Fruit fly (Drosophila melanogaster) whole organism, embryonic: ENCODE measurements around the gene fiz.

ENCODE experiments used
- ATbp ChIP-seq: fragments of 200-800 bp; sonication (Bioruptor generic); optimal IDR thresholded peaks from 2 replicates; lab custom pipeline; 2017; ENCODE audit warnings: missing biosample characterization, mild to moderate bottlenecking, missing genetic modification characterization, missing genetic modification reagents
- CG11504 ChIP-seq: fragments of 200-800 bp; sonication (Bioruptor generic); optimal IDR thresholded peaks from 3 replicates; lab custom pipeline; 2019; ENCODE audit warnings: missing biosample characterization, mild to moderate bottlenecking, missing genetic modification characterization, moderate library complexity
- CG12942 ChIP-seq: fragments of 200-800 bp; sonication (Bioruptor generic); optimal IDR thresholded peaks from 3 replicates; lab custom pipeline; 2016; ENCODE audit warnings: missing biosample characterization, missing genetic modification characterization
- CG13123 ChIP-seq: fragments of 200-800 bp; sonication (Bioruptor generic); optimal IDR thresholded peaks from 2 replicates; lab custom pipeline; 2016; ENCODE audit warnings: missing biosample characterization, missing genetic modification characterization
- CG13296 ChIP-seq: fragments of 200-800 bp; sonication (Bioruptor generic); optimal IDR thresholded peaks from 3 replicates; lab custom pipeline; 2018; ENCODE audit warnings: missing biosample characterization, mild to moderate bottlenecking, missing genetic modification characterization
- CG15269 ChIP-seq: fragments of 200-800 bp; sonication (Bioruptor generic); optimal IDR thresholded peaks from 2 replicates; lab custom pipeline; 2018; ENCODE audit warnings: missing biosample characterization, mild to moderate bottlenecking, missing genetic modification characterization, moderate library complexity
- CG15514 ChIP-seq: fragments of 200-800 bp; sonication (Bioruptor generic); optimal IDR thresholded peaks from 3 replicates; lab custom pipeline; 2017; ENCODE audit warnings: missing biosample characterization, missing genetic modification characterization, mild to moderate bottlenecking, moderate library complexity, missing genetic modification reagents
- CG1603 ChIP-seq: fragments of 200-800 bp; sonication (Bioruptor generic); optimal IDR thresholded peaks from 2 replicates; lab custom pipeline; 2019; ENCODE audit warnings: missing biosample characterization, mild to moderate bottlenecking, missing genetic modification characterization, moderate library complexity
- CG1832 ChIP-seq: fragments of 200-800 bp; sonication (Bioruptor generic); optimal IDR thresholded peaks from 2 replicates; lab custom pipeline; 2017; ENCODE audit warnings: missing biosample characterization, mild to moderate bottlenecking, missing genetic modification characterization, inconsistent platforms
- CG2678 ChIP-seq: fragments of 200-800 bp; sonication (Bioruptor generic); optimal IDR thresholded peaks from 3 replicates; lab custom pipeline; 2019; ENCODE audit warnings: missing biosample characterization, mild to moderate bottlenecking, missing genetic modification characterization, moderate library complexity
- CG3281 ChIP-seq: fragments of 200-800 bp; sonication (Bioruptor generic); optimal IDR thresholded peaks from 3 replicates; lab custom pipeline; 2017; ENCODE audit warnings: missing biosample characterization, mild to moderate bottlenecking, missing genetic modification characterization
- CG34376 ChIP-seq: fragments of 200-800 bp; sonication (Bioruptor generic); optimal IDR thresholded peaks from 2 replicates; lab custom pipeline; 2018; ENCODE audit warnings: missing biosample characterization, mild to moderate bottlenecking, missing genetic modification characterization
- CG6765 ChIP-seq: fragments of 200-800 bp; sonication (Bioruptor generic); optimal IDR thresholded peaks from 3 replicates; lab custom pipeline; 2017; ENCODE audit warnings: missing biosample characterization, mild to moderate bottlenecking, missing genetic modification characterization
- CG7271 ChIP-seq: fragments of 200-800 bp; sonication (Bioruptor generic); optimal IDR thresholded peaks from 2 replicates; lab custom pipeline; 2018; ENCODE audit warnings: missing biosample characterization, mild to moderate bottlenecking, missing genetic modification characterization, moderate library complexity
- CG7786 ChIP-seq: fragments of 200-800 bp; sonication (Bioruptor generic); optimal IDR thresholded peaks from 2 replicates; lab custom pipeline; 2016; ENCODE audit warnings: missing biosample characterization, missing genetic modification characterization
- CG9817 ChIP-seq: fragments of 200-800 bp; sonication (Bioruptor generic); optimal IDR thresholded peaks from 2 replicates; lab custom pipeline; 2018; ENCODE audit warnings: missing biosample characterization, mild to moderate bottlenecking, missing genetic modification characterization, moderate library complexity
- CG9876 ChIP-seq: fragments of 200-800 bp; sonication (Bioruptor generic); optimal IDR thresholded peaks from 2 replicates; lab custom pipeline; 2016; ENCODE audit warnings: missing biosample characterization, missing genetic modification characterization
- CrebB ChIP-seq: fragments of 200-800 bp; sonication (Bioruptor generic); optimal IDR thresholded peaks from 3 replicates; lab custom pipeline; 2018; ENCODE audit warnings: missing biosample characterization, mild to moderate bottlenecking, missing genetic modification characterization
- Drgx ChIP-seq: fragments of 200-800 bp; sonication (Bioruptor generic); IDR thresholded peaks from 2 replicates; pipeline ENCODE4 v1.3.6; 2022; ENCODE audit warnings: missing biosample characterization, missing genetic modification characterization
- Elba2 ChIP-seq: fragments of 200-800 bp; sonication (Bioruptor generic); optimal IDR thresholded peaks from 3 replicates; lab custom pipeline; 2016; ENCODE audit warnings: missing biosample characterization, missing genetic modification characterization
- Fer1 ChIP-seq: fragments of 200-800 bp; sonication (Bioruptor generic); optimal IDR thresholded peaks from 2 replicates; lab custom pipeline; 2017; ENCODE audit warnings: missing biosample characterization, mild to moderate bottlenecking, missing genetic modification characterization
- Fer3 ChIP-seq: fragments of 200-800 bp; sonication (Bioruptor generic); optimal IDR thresholded peaks from 2 replicates; lab custom pipeline; 2018; ENCODE audit warnings: missing biosample characterization, mild to moderate bottlenecking, missing genetic modification characterization, moderate library complexity
- GATAe ChIP-seq: fragments of 200-800 bp; sonication (Bioruptor generic); conservative IDR thresholded peaks from 2 replicates; pipeline ENCODE4 v1.3.6; 2022; ENCODE audit warnings: missing biosample characterization, missing genetic modification characterization
- Gug ChIP-seq: fragments of 200-800 bp; sonication (Bioruptor generic); IDR thresholded peaks from 4 replicates; pipeline ENCODE4 v1.3.6; 2022; ENCODE audit warnings: missing biosample characterization, missing genetic modification characterization
- Hey ChIP-seq: fragments of 200-800 bp; sonication (Bioruptor generic); optimal IDR thresholded peaks from 3 replicates; lab custom pipeline; 2018; ENCODE audit warnings: missing biosample characterization, mild to moderate bottlenecking, missing genetic modification characterization
- Hr51 ChIP-seq, 2 experiments: fragments of 200-800 bp; sonication (Bioruptor generic); optimal IDR thresholded peaks; 2 replicates in 1 of 2; 3 replicates in 1 of 2; lab custom pipeline; 2016 to 2018; ENCODE audit warnings: missing biosample characterization in 2 of 2, missing genetic modification characterization in 2 of 2, mild to moderate bottlenecking in 1 of 2, moderate library complexity in 1 of 2
- Med ChIP-seq: fragments of 200-800 bp; sonication (Bioruptor generic); peaks from one replicate; lab custom pipeline; 2016; ENCODE audit warnings: missing biosample characterization, missing genetic modification characterization, mild to moderate bottlenecking, inconsistent platforms, moderate library complexity
- Pdp1 ChIP-seq, 2 experiments: fragments of 200-800 bp; sonication (Bioruptor generic); optimal IDR thresholded peaks; 3 replicates each; lab custom pipeline; 2016; ENCODE audit warnings: missing biosample characterization in 2 of 2, missing genetic modification characterization in 2 of 2, mild to moderate bottlenecking in 1 of 2, moderate library complexity in 1 of 2
- Sox102F ChIP-seq: fragments of 200-800 bp; sonication (Bioruptor generic); optimal IDR thresholded peaks from 2 replicates; lab custom pipeline; 2018; ENCODE audit warnings: missing biosample characterization, mild to moderate bottlenecking, missing genetic modification characterization, moderate library complexity
- Vsx1 ChIP-seq: fragments of 200-800 bp; sonication (Bioruptor generic); optimal IDR thresholded peaks from 2 replicates; lab custom pipeline; 2017; ENCODE audit warnings: missing biosample characterization, mild to moderate bottlenecking, missing genetic modification characterization, missing genetic modification reagents
- cg ChIP-seq: fragments of 200-800 bp; sonication (Bioruptor generic); optimal IDR thresholded peaks from 3 replicates; lab custom pipeline; 2019; ENCODE audit warnings: missing biosample characterization, mild to moderate bottlenecking, missing genetic modification characterization, moderate library complexity
- chinmo ChIP-seq: fragments of 200-800 bp; sonication (Bioruptor generic); IDR thresholded peaks from 4 replicates; pipeline ENCODE4 v1.3.6; 2022; ENCODE audit warnings: missing biosample characterization, missing genetic modification characterization; ENCODE audit not compliant: partially characterized antibody
- chn ChIP-seq: fragments of 200-800 bp; sonication (Bioruptor generic); optimal IDR thresholded peaks from 2 replicates; lab custom pipeline; 2016; ENCODE audit warnings: missing biosample characterization, missing genetic modification characterization
- en ChIP-seq: fragments of 200-800 bp; sonication (Bioruptor generic); optimal IDR thresholded peaks from 2 replicates; lab custom pipeline; 2016; ENCODE audit warnings: missing biosample characterization, missing genetic modification characterization
- eve ChIP-seq, 2 experiments: fragments of >200 bp; optimal IDR thresholded peaks; 2 replicates each; lab custom pipeline; 2017; ENCODE audit warnings: missing biosample characterization in 2 of 2, missing genetic modification characterization in 2 of 2
- exex ChIP-seq: fragments of 200-800 bp; sonication (Bioruptor generic); optimal IDR thresholded peaks from 4 replicates; lab custom pipeline; 2018; ENCODE audit warnings: missing biosample characterization, mild to moderate bottlenecking, missing genetic modification characterization, moderate library complexity
- gem ChIP-seq: fragments of 200-800 bp; sonication (Bioruptor generic); optimal IDR thresholded peaks from 2 replicates; lab custom pipeline; 2019; ENCODE audit warnings: missing biosample characterization, mild to moderate bottlenecking, missing genetic modification characterization, moderate library complexity
- grau ChIP-seq: fragments of 200-800 bp; optimal IDR thresholded peaks from 3 replicates; lab custom pipeline; 2019; ENCODE audit warnings: missing biosample characterization, mild to moderate bottlenecking, missing genetic modification characterization, moderate library complexity
- lab ChIP-seq: fragments of 200-800 bp; sonication (Bioruptor generic); optimal IDR thresholded peaks from 3 replicates; lab custom pipeline; 2017; ENCODE audit warnings: missing biosample characterization, missing genetic modification characterization, mild to moderate bottlenecking, moderate library complexity, missing genetic modification reagents
- mirr ChIP-seq: fragments of 200-800 bp; sonication (Bioruptor generic); optimal IDR thresholded peaks from 3 replicates; lab custom pipeline; 2018; ENCODE audit warnings: missing biosample characterization, mild to moderate bottlenecking, missing genetic modification characterization
- odd ChIP-seq: fragments of 200-800 bp; sonication (Bioruptor generic); optimal IDR thresholded peaks from 2 replicates; lab custom pipeline; 2017; ENCODE audit warnings: missing biosample characterization, mild to moderate bottlenecking, missing genetic modification characterization
- repo ChIP-seq: fragments of 200-800 bp; sonication (Bioruptor generic); optimal IDR thresholded peaks from 2 replicates; lab custom pipeline; 2016; ENCODE audit warnings: missing biosample characterization, missing genetic modification characterization
- row ChIP-seq: fragments of 200-800 bp; sonication (Bioruptor generic); IDR thresholded peaks from 3 replicates; pipeline ENCODE4 v1.3.6; 2022; ENCODE audit warnings: missing biosample characterization, missing genetic modification characterization
- slbo ChIP-seq: fragments of 200-800 bp; sonication (Bioruptor generic); IDR thresholded peaks from 2 replicates; pipeline ENCODE4 v1.3.6; 2022; ENCODE audit warnings: missing biosample characterization, missing genetic modification characterization
- slp2 ChIP-seq: fragments of 200-800 bp; sonication (Bioruptor generic); optimal IDR thresholded peaks from 2 replicates; lab custom pipeline; 2016; ENCODE audit warnings: missing biosample characterization, missing genetic modification characterization
- sug ChIP-seq: fragments of 200-800 bp; optimal IDR thresholded peaks from 2 replicates; lab custom pipeline; 2019; ENCODE audit warnings: missing biosample characterization, mild to moderate bottlenecking, missing genetic modification characterization, moderate library complexity
- ttk ChIP-seq: fragments of 200-800 bp; sonication (Bioruptor generic); IDR thresholded peaks from 2 replicates; pipeline ENCODE4 v2.1.2; 2022; ENCODE audit warnings: missing biosample characterization, missing genetic modification characterization
- vvl ChIP-seq: fragments of 200-800 bp; sonication (Bioruptor generic); IDR thresholded peaks from 2 replicates; pipeline ENCODE4 v1.3.6; 2022; ENCODE audit warnings: missing biosample characterization, missing genetic modification characterization

fiz gene

dm6 chrX:14905499-14906044 lies 3.9 kb downstream of the fiz start, which contains the start of gene CG9512 (continued):
- no peak for TF ChIP-seq CG9876
- TF ChIP-seq chinmo: peak; percentile 93; the same call in 3 of the 4 replicates
- peak; percentile 43 for TF ChIP-seq Med
- TF ChIP-seq Fer1 (GFP tag; lab: Kevin White, UChicago): peak; percentile 27
- TF ChIP-seq CG2678 (tag; lab: Kevin White, UChicago): peak; percentile 10
- TF ChIP-seq CG7786 (GFP tag; lab: Kevin White, UChicago): no peak
- peak; percentile 14; the same call in 1 of the 2 replicates for TF ChIP-seq vvl (GFP tag; lab: Robert Waterston, UW)
- TF ChIP-seq Vsx1 (GFP tag; lab: Kevin White, UChicago): peak; percentile 52
- peak; percentile 67 for TF ChIP-seq exex (tag; lab: Kevin White, UChicago)
- peak; percentile 16 for TF ChIP-seq CG13296
- TF ChIP-seq odd (GFP tag; lab: Kevin White, UChicago): peak; percentile 40
- TF ChIP-seq CG15514 (GFP tag; lab: Kevin White, UChicago): no peak
- TF ChIP-seq CG6765 (GFP tag; lab: Kevin White, UChicago): no peak
- TF ChIP-seq GATAe (GFP tag; lab: Robert Waterston, UW): peak; percentile 78
- peak; percentile 51 for TF ChIP-seq mirr (GFP tag; lab: Kevin White, UChicago)
- TF ChIP-seq ATbp (GFP tag; lab: Kevin White, UChicago): no peak
- peak; percentile 60 for TF ChIP-seq CG34376
- peak in 1 of 2 experiments; percentile 55 for TF ChIP-seq Pdp1 (GFP tag; optimal IDR thresholded peaks at IDR 0.05; lab: Kevin White, UChicago)
- peak; percentile 82 for TF ChIP-seq Hey (tag; lab: Kevin White, UChicago)
- TF ChIP-seq sug: peak; percentile 98
- TF ChIP-seq lab (GFP tag; lab: Kevin White, UChicago): peak; percentile 23

- TF ChIP-seq CG2678 (tag; lab: Kevin White, UChicago): peak; percentile 38
- peak; percentile 37; the same call in 2 of the 3 replicates for TF ChIP-seq row (GFP tag; lab: Robert Waterston, UW)
- no peak for TF ChIP-seq CrebB (tag; lab: Kevin White, UChicago)
- TF ChIP-seq eve (GFP tag; optimal IDR thresholded peaks at IDR 0.05; lab: Kevin White, UChicago): peak in 1 of 2 experiments; percentile 8
- TF ChIP-seq Fer3 (tag; lab: Kevin White, UChicago): no peak
- no peak for TF ChIP-seq Gug (GFP tag; lab: Robert Waterston, UW)
- TF ChIP-seq repo (GFP tag; lab: Kevin White, UChicago): no peak
- TF ChIP-seq CG1603 (tag; lab: Kevin White, UChicago): no peak
- TF ChIP-seq Elba2 (GFP tag; lab: Kevin White, UChicago): no peak
- TF ChIP-seq CG3281 (GFP tag; lab: Kevin White, UChicago): no peak
- TF ChIP-seq CG15269 (tag; lab: Kevin White, UChicago): peak; percentile 29
- TF ChIP-seq Hr51 (GFP tag; optimal IDR thresholded peaks at IDR 0.05; lab: Kevin White, UChicago): peak in 1 of 2 experiments; percentile 38
- TF ChIP-seq chinmo: no peak
- no peak for TF ChIP-seq slp2
- peak; percentile 58 for TF ChIP-seq grau (tag; lab: Kevin White, UChicago)
- TF ChIP-seq Vsx1 (GFP tag; lab: Kevin White, UChicago): no peak
- no peak for TF ChIP-seq CG9817 (tag; lab: Kevin White, UChicago)
- no peak for TF ChIP-seq CG7271
- TF ChIP-seq CG13123 (GFP tag; lab: Kevin White, UChicago): no peak
- TF ChIP-seq Med: peak; percentile 1
- TF ChIP-seq en (GFP tag; lab: Kevin White, UChicago): no peak
- TF ChIP-seq gem (tag; lab: Kevin White, UChicago): peak; percentile 13
- TF ChIP-seq slbo (GFP tag; lab: Robert Waterston, UW): peak; percentile 16; the same call in 1 of the 2 replicates
- TF ChIP-seq CG12942 (GFP tag; lab: Kevin White, UChicago): no peak
- no peak for TF ChIP-seq chn (GFP tag; lab: Kevin White, UChicago)
- TF ChIP-seq cg: no peak
- TF ChIP-seq CG11504 (tag; lab: Kevin White, UChicago): peak; percentile 31
- peak; percentile 8; the same call in 1 of the 2 replicates for TF ChIP-seq ttk (GFP tag; lab: Robert Waterston, UW)
- peak; percentile 58; the same call in 1 of the 2 replicates for TF ChIP-seq Drgx (GFP tag; lab: Robert Waterston, UW)
- TF ChIP-seq CG1832 (GFP tag; lab: Kevin White, UChicago): no peak
- TF ChIP-seq Sox102F (GFP tag; lab: Kevin White, UChicago): peak; percentile 13
Measured at dm6 chrX:14897592-14897991, 11.9 kb downstream of the fiz start.
